Worm (Caenorhabditis elegans): ENCODE data around the gene C27D8.3.
A peak's percentile ranks its signal among the peaks of the same experiment; 100 is the strongest.

C27D8.3 gene

ce11 chrIV:12715947-12716382, 4.4 kb upstream of the C27D8.3 start:
- peak; percentile 51 for TF ChIP-seq hlh-30 (tag; optimal IDR thresholded peaks at IDR 0.05; ENCODE audit: insufficient read depth)
- TF ChIP-seq elt-2 (tag; optimal IDR thresholded peaks at IDR 0.05): peak; percentile 43
- TF ChIP-seq ceh-24 (tag; optimal IDR thresholded peaks at IDR 0.05): no peak

ce11 chrIV:12710996-12711395, 548 bp downstream of the C27D8.3 start, which contains the start of gene C27D8.2:
C27D8.2 (plus strand) TSS chrIV:12711217.
- TF ChIP-seq ztf-16 (tag; optimal IDR thresholded peaks at IDR 0.05) (no peak), ceh-30 (tag; optimal IDR thresholded peaks at IDR 0.05) (no peak), eyg-1 (tag; optimal IDR thresholded peaks at IDR 0.05) (no peak), odd-2 (tag; optimal IDR thresholded peaks at IDR 0.05) (no peak), sox-4 (tag; optimal IDR thresholded peaks at IDR 0.05) (no peak), fax-1 (tag; optimal IDR thresholded peaks at IDR 0.05) (no peak)

- TF ChIP-seq dve-1 (tag; optimal IDR thresholded peaks at IDR 0.05) (no peak), fkh-10 (GFP tag; optimal IDR thresholded peaks at IDR 0.05) (no peak), mec-3 (tag; optimal IDR thresholded peaks at IDR 0.05; ENCODE audit: borderline replicate concordance) (no peak), unc-3 (GFP tag; conservative IDR thresholded peaks at IDR 0.05) (no peak), unc-3 (tag; optimal IDR thresholded peaks at IDR 0.05) (no peak), eyg-1 (tag; optimal IDR thresholded peaks at IDR 0.05) (no peak), ttx-3 (tag; optimal IDR thresholded peaks at IDR 0.05) (no peak), unc-55 (GFP tag; optimal IDR thresholded peaks at IDR 0.05) (no peak), ceh-34 (tag; optimal IDR thresholded peaks at IDR 0.05) (no peak), ceh-30 (tag; optimal IDR thresholded peaks at IDR 0.05) (no peak), tbx-2 (tag; optimal IDR thresholded peaks at IDR 0.05) (no peak), ceh-14 (tag; optimal IDR thresholded peaks at IDR 0.05) (no peak), ceh-19 (GFP tag; optimal IDR thresholded peaks at IDR 0.05) (no peak), hlh-30 (tag; optimal IDR thresholded peaks at IDR 0.05; ENCODE audit: insufficient read depth) (no peak), hlh-6 (tag; optimal IDR thresholded peaks at IDR 0.05) (no peak), K09A11.1 (tag; optimal IDR thresholded peaks at IDR 0.05; ENCODE audit: insufficient read depth) (no peak), nfya-1 (tag; optimal IDR thresholded peaks at IDR 0.05) (no peak)
Observed at ce11 chrIV:12703811-12704210, 7.7 kb downstream of the C27D8.3 start, which contains the start of gene C27D8.4. C27D8.4 (plus strand) TSS chrIV:12704111.

ce11 chrIV:12700944-12701343, 10.6 kb downstream of the C27D8.3 start:
- peak; percentile 51 for TF ChIP-seq unc-55 (GFP tag; optimal IDR thresholded peaks at IDR 0.05)
- TF ChIP-seq fax-1 (tag; optimal IDR thresholded peaks at IDR 0.05): no peak

DNA sequence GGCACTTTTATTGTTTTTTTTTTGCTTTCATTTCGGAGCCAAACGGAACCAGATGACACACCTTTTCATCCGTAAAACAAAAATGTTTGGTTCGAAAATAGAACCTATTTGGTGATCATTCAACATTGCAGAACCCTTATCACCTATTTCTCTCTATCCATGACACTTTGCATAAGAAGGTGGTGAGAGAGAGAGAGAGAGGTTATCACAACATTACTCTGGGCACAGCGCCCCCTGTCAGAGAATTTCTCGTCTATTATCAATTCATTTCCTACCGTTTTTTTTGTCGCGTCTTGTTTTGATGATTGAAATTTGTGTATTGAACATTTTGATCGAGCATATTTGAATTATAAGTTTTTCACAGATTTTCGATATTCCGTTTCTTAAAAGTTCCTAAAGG, 11.3 kb downstream of the C27D8.3 start:
- TF ChIP-seq che-1 (tag; optimal IDR thresholded peaks at IDR 0.05) (no peak), rnt-1 (tag; optimal IDR thresholded peaks at IDR 0.05) (no peak), F13H6.1 (tag; optimal IDR thresholded peaks at IDR 0.05) (no peak), sox-4 (tag; optimal IDR thresholded peaks at IDR 0.05) (no peak), K02D7.2 (tag; optimal IDR thresholded peaks at IDR 0.05) (no peak), sox-2 (GFP tag; IDR thresholded peaks at IDR 0.05) (no peak), ahr-1 (tag; optimal IDR thresholded peaks at IDR 0.05) (no peak), C38D4.7 (GFP tag; optimal IDR thresholded peaks at IDR 0.05) (no peak), ceh-45 (GFP tag; IDR thresholded peaks at IDR 0.05) (no peak), unc-55 (GFP tag; optimal IDR thresholded peaks at IDR 0.05) (no peak), ets-4 (tag; optimal IDR thresholded peaks at IDR 0.05) (no peak), gmeb-2 (tag; optimal IDR thresholded peaks at IDR 0.05) (no peak), tbx-7 (tag; optimal IDR thresholded peaks at IDR 0.05) (no peak), hlh-6 (tag; optimal IDR thresholded peaks at IDR 0.05) (no peak), hlh-8 (tag; optimal IDR thresholded peaks at IDR 0.05) (no peak), hlh-15 (tag; optimal IDR thresholded peaks at IDR 0.05) (no peak), sdc-2 (tag; optimal IDR thresholded peaks at IDR 0.05) (no peak), eyg-1 (tag; optimal IDR thresholded peaks at IDR 0.05) (no peak)
